Fruit fly (Drosophila melanogaster): Measurements from ENCODE around the gene Trs20.

DNA sequence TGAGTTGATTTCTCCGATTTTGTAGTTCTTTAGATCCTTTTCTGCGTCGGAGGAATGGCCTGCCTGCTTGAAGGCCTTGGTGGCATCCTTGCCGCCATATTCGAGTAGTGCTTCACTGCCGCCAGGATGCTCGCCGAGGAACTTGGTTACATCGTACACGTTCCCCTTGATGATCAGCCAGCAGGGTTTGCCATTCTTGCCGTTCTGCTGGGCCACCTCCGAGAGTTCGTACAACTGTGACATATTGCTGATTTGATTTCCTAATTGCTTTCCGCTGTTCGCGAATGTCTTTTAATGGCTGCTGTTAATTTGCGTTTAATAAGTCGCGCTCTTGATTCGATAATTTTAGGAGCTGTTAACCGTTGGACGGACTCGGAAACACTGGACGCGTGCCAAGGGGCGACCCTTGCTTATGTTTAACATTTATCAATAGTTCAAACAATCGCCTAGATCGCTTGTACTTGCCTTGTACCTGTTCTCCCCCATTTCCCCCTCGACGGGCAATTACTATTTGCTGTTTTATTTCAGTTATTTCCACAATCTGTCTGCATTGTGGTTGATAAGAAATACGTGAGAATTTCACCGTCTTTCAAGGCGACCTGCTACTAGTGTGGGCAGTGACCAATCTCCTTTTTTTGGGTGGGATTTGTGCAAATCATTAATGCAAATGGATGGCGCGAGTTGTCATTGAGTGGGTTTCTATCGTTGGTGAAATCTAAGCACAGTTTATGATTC, 5.6 kb upstream of the Trs20 start:
- no peak for TF ChIP-seq CG14711 (tag; optimal IDR thresholded peaks at IDR 0.05)
- TF ChIP-seq pad (GFP tag; optimal IDR thresholded peaks at IDR 0.05), result no peak
- TF ChIP-seq cnc (optimal IDR thresholded peaks at IDR 0.05), result no peak
- no peak for TF ChIP-seq Hr96 (GFP tag; optimal IDR thresholded peaks at IDR 0.05)
- TF ChIP-seq kay (GFP tag; ENCODE audit: borderline replicate concordance), result no peak
- TF ChIP-seq CG33017 (tag; optimal IDR thresholded peaks at IDR 0.05), result no peak
- TF ChIP-seq CG12768 (GFP tag; optimal IDR thresholded peaks at IDR 0.05), result no peak
